Fruit fly (Drosophila melanogaster): ENCODE data around the gene CG7133.

dm6 chr3L:22106704-22107103, 32.4 kb upstream of the CG7133 start:
- TF ChIP-seq Crg-1 (GFP tag; optimal IDR thresholded peaks at IDR 0.05) (no peak), CG14711 (tag; optimal IDR thresholded peaks at IDR 0.05) (no peak), CG7101 (tag; optimal IDR thresholded peaks at IDR 0.05) (no peak), Clk (GFP tag; optimal IDR thresholded peaks at IDR 0.05) (no peak), CG7045 (GFP tag; optimal IDR thresholded peaks at IDR 0.05) (no peak), tj (GFP tag; optimal IDR thresholded peaks at IDR 0.05) (no peak), CG1620 (GFP tag; optimal IDR thresholded peaks at IDR 0.05) (no peak)
